Worm (Caenorhabditis elegans): ENCODE data around the gene srj-52.

DNA sequence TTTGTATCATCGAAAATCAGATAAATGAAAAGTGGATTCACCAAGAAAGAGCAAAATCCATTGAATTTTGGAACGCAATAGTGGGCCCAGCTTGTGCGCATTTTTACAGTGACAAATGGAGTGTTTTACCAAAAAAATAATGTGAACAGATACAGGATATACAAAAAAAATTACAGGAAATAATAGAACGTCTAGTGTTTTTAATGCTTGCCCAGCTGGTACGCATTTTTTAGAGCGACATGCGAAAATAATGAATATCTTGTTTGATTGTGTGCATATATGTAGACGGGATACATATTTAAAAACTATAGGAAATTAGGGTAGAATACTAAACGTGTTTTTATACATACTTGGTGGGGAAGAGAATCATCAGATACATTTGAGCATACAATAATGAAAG, 40.4 kb upstream of the srj-52 start, which contains the start of gene srj-25:
- TF ChIP-seq snpc-4 (GFP tag; optimal IDR thresholded peaks at IDR 0.05) (no peak), snpc-4 (tag; optimal IDR thresholded peaks at IDR 0.05) (no peak), Y67H2A.10 (GFP tag; conservative IDR thresholded peaks at IDR 0.05) (no peak), lin-35 (GFP tag; optimal IDR thresholded peaks at IDR 0.05) (no peak), tlf-1 (GFP tag; optimal IDR thresholded peaks at IDR 0.05) (no peak), dpff-1 (tag; optimal IDR thresholded peaks at IDR 0.05) (no peak), rpc-1 (optimal IDR thresholded peaks at IDR 0.05) (no peak), rpc-1 (tag; optimal IDR thresholded peaks at IDR 0.05) (no peak)

Measured in whole organism, young adult.